Worm (Caenorhabditis elegans): ENCODE measurements around the gene irld-33.

- no peak for TF ChIP-seq unc-130 (tag; optimal IDR thresholded peaks at IDR 0.05)
- TF ChIP-seq ceh-82 (tag; optimal IDR thresholded peaks at IDR 0.05) = no peak
Measured at ce11 chrII:1730103-1730502, 8.7 kb upstream of the irld-33 start, which contains the start of gene ceh-81.
